Fruit fly (Drosophila melanogaster) whole organism, adult: ENCODE results near the gene CG34132.
A peak's percentile ranks its signal among the peaks of the same experiment; 100 is the strongest.

ENCODE experiments used
- CG11617 ChIP-seq: fragments of 200-800 bp; sonication (Bioruptor generic); optimal IDR thresholded peaks from 2 replicates; lab custom pipeline; 2017; ENCODE audit warnings: mild to moderate bottlenecking, missing biosample characterization, missing genetic modification reagents, missing genetic modification characterization
- CG12768 ChIP-seq: fragments of 200-800 bp; sonication (Bioruptor generic); optimal IDR thresholded peaks from 2 replicates; lab custom pipeline; 2017; ENCODE audit warnings: missing biosample characterization, missing genetic modification characterization, mild to moderate bottlenecking, moderate library complexity, missing genetic modification reagents
- CG1620 ChIP-seq: fragments of 200-800 bp; sonication (Bioruptor generic); optimal IDR thresholded peaks from 2 replicates; lab custom pipeline; 2016; ENCODE audit warnings: missing biosample characterization, missing genetic modification characterization
- CG5204 ChIP-seq: fragments of 200-800 bp; sonication (Bioruptor generic); optimal IDR thresholded peaks from 2 replicates; lab custom pipeline; 2016; ENCODE audit warnings: missing biosample characterization, missing genetic modification characterization
- CG7045 ChIP-seq: fragments of 200-800 bp; sonication (Bioruptor generic); optimal IDR thresholded peaks from 2 replicates; lab custom pipeline; 2017; ENCODE audit warnings: missing biosample characterization, mild to moderate bottlenecking, missing genetic modification characterization
- CG7101 ChIP-seq: fragments of 200-800 bp; sonication (Bioruptor generic); optimal IDR thresholded peaks from 2 replicates; lab custom pipeline; 2018; ENCODE audit warnings: missing biosample characterization, mild to moderate bottlenecking, missing genetic modification characterization, moderate library complexity
- Crg-1 ChIP-seq: fragments of 200-800 bp; sonication (Bioruptor generic); optimal IDR thresholded peaks from 2 replicates; lab custom pipeline; 2016; ENCODE audit warnings: missing biosample characterization, missing genetic modification characterization
- bab1 ChIP-seq: fragments of 200-800 bp; sonication (Bioruptor generic); optimal IDR thresholded peaks from 3 replicates; lab custom pipeline; 2019; ENCODE audit warnings: missing biosample characterization, mild to moderate bottlenecking, missing genetic modification characterization, moderate library complexity
- cic ChIP-seq: fragments of 200-800 bp; sonication (Bioruptor generic); optimal IDR thresholded peaks from 2 replicates; lab custom pipeline; 2017; ENCODE audit warnings: missing biosample characterization, mild to moderate bottlenecking, missing genetic modification characterization, moderate library complexity
- kay ChIP-seq: fragments of 200-800 bp; sonication (Bioruptor generic); peaks from one replicate; lab custom pipeline; 2016; ENCODE audit warnings: missing biosample characterization, missing genetic modification characterization, borderline replicate concordance
- ovo ChIP-seq: fragments of 200-800 bp; sonication (Bioruptor generic); optimal IDR thresholded peaks from 2 replicates; lab custom pipeline; 2016; ENCODE audit warnings: missing biosample characterization, missing genetic modification characterization
- tj ChIP-seq: fragments of 200-800 bp; sonication (Bioruptor generic); optimal IDR thresholded peaks from 3 replicates; lab custom pipeline; 2017; ENCODE audit warnings: missing biosample characterization, mild to moderate bottlenecking, missing genetic modification characterization, moderate library complexity

DNA sequence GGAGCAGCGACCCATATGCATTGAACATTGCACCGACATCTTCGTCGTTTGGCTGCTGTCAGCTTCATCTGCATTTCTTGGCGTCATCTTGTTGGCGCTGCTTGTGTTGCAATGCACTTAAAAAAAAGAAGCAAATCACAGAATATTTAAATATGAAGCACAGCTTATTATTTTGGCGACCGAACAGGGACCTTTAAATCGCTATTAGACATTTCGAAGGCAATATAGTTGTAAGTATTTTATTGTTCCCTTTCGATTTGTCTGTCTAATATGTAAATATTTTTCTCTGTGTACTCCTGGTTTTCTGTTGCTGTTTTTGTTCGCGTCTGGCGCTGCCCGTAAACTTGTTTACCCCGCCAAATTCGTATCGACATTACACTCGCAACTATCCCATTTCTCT lies 14.6 kb downstream of the CG34132 start:
- TF ChIP-seq CG5204 (GFP tag; lab: Kevin White, UChicago) (no peak), CG12768 (no peak), cic (GFP tag; lab: Kevin White, UChicago) (no peak), Crg-1 (GFP tag; lab: Kevin White, UChicago) (no peak), tj (no peak), kay (GFP tag; lab: Kevin White, UChicago) (peak; percentile 42), bab1 (no peak), CG7045 (GFP tag; lab: Kevin White, UChicago) (no peak), ovo (GFP tag; lab: Kevin White, UChicago) (no peak), CG7101 (tag; lab: Kevin White, UChicago) (no peak), CG11617 (GFP tag; lab: Kevin White, UChicago) (no peak), CG1620 (no peak)
